Fruit fly (Drosophila melanogaster): Measurements from ENCODE around the gene CheB93b.

CheB93b gene

DNA sequence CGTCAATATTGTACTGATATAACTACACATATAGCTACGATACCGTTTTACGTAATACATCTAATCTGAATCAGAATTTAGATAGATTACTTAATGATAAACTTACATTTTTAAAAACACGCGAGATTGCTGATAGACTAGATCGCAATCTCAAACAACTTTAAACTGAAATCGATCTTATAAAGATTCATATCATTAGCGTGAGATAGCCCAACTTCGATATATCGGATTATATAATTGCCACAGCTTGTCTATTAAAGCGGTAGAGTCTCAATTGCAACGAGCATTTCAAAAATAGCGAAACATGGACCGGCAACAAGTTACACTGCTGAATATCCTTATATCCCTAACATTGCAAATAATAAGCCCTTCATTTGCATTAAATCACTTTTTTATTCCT lies at the start of gene CheB93b:
Gene CheB93b (plus strand): TSS at position 301 of the 400 bp plus-strand sequence.
- TF ChIP-seq Smox (GFP tag; optimal IDR thresholded peaks at IDR 0.05) (no peak), dsx (GFP tag; optimal IDR thresholded peaks at IDR 0.05; ENCODE audit: poor library complexity, severe bottlenecking) (no peak), CG6792 (GFP tag; optimal IDR thresholded peaks at IDR 0.05) (no peak), net (GFP tag; optimal IDR thresholded peaks at IDR 0.05) (no peak), Hr4 (GFP tag; optimal IDR thresholded peaks at IDR 0.05) (no peak), Ets96B (tag; optimal IDR thresholded peaks at IDR 0.05) (no peak), CG6854 (GFP tag; optimal IDR thresholded peaks at IDR 0.05) (no peak), Met (GFP tag; optimal IDR thresholded peaks at IDR 0.05) (no peak), spab (GFP tag; optimal IDR thresholded peaks at IDR 0.05) (no peak), CG6276 (GFP tag; optimal IDR thresholded peaks at IDR 0.05) (no peak), esn (GFP tag; optimal IDR thresholded peaks at IDR 0.05) (no peak), topi (GFP tag; optimal IDR thresholded peaks at IDR 0.05) (no peak), vri (GFP tag; optimal IDR thresholded peaks at IDR 0.05) (no peak), CG9139 (GFP tag; optimal IDR thresholded peaks at IDR 0.05) (no peak), Hr38 (GFP tag; optimal IDR thresholded peaks at IDR 0.05) (no peak), Blimp-1 (GFP tag; optimal IDR thresholded peaks at IDR 0.05) (no peak), fkh (GFP tag; optimal IDR thresholded peaks at IDR 0.05) (no peak), CG10631 (GFP tag; optimal IDR thresholded peaks at IDR 0.05) (no peak), CG11762 (GFP tag; optimal IDR thresholded peaks at IDR 0.05; ENCODE audit: insufficient read depth) (no peak), CG10669 (GFP tag; optimal IDR thresholded peaks at IDR 0.05) (no peak)

DNA sequence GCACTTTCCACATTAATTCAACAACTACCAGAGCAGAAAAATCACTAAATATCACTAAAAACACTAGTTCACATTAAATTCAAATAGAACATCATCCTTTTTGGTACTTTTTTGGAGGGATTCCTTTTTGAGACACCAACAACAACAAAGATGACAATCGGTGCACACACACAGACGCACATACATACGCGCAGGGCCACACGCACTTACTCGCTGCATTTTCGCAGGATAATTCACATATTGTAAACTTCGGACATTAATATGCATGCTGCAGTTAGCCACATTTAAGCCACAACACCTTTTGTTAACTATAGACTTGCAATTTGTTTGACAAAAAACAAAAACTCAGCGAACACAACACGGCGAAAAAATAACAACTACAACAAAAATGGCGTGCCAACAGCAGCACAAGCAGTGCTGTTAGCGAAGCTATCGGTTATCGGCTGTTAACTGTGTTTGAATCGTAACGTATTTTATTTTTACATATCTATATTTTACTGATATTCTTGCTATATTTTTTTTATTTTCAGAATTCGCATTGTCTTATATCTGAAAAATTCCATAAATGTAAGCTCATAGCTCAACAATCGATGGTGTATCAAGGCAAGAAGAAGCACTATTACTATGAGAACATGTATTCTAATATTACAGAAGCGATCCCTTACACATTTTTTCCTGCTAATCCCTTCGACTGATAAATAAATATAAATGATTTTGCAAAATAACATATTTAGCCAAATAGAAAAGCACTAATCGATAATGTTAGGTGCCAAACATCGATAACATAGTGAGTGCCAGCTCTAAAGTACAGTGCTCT lies 49.3 kb upstream of the CheB93b start:
- no peak for TF ChIP-seq CG7368 (GFP tag; optimal IDR thresholded peaks at IDR 0.05)
- peak; percentile 14 for TF ChIP-seq esn (GFP tag; optimal IDR thresholded peaks at IDR 0.05)

- no peak for TF ChIP-seq CG9139 (GFP tag; optimal IDR thresholded peaks at IDR 0.05)
- no peak for TF ChIP-seq CG11762 (GFP tag; optimal IDR thresholded peaks at IDR 0.05; ENCODE audit: insufficient read depth)
- TF ChIP-seq Eip75B (GFP tag; optimal IDR thresholded peaks at IDR 0.05), result no peak
- no peak for TF ChIP-seq salr (GFP tag; optimal IDR thresholded peaks at IDR 0.05)
- TF ChIP-seq Sox15 (GFP tag; optimal IDR thresholded peaks at IDR 0.05), result no peak
- TF ChIP-seq Sox14 (GFP tag; optimal IDR thresholded peaks at IDR 0.05), result no peak
- TF ChIP-seq fd59A (GFP tag; optimal IDR thresholded peaks at IDR 0.05), result no peak
- TF ChIP-seq Ets21C (GFP tag; optimal IDR thresholded peaks at IDR 0.05), result no peak
- no peak for TF ChIP-seq ss (GFP tag; optimal IDR thresholded peaks at IDR 0.05)
- TF ChIP-seq eg (GFP tag; IDR thresholded peaks at IDR 0.05), result no peak
- TF ChIP-seq CG32006 (GFP tag; optimal IDR thresholded peaks at IDR 0.05), result no peak
- no peak for TF ChIP-seq CG6163 (GFP tag; IDR thresholded peaks at IDR 0.05)
- TF ChIP-seq vri (GFP tag; optimal IDR thresholded peaks at IDR 0.05), result no peak
- TF ChIP-seq Gug (GFP tag; IDR thresholded peaks at IDR 0.05), result no peak
- TF ChIP-seq CG7368 (GFP tag; optimal IDR thresholded peaks at IDR 0.05), result no peak
Observed at dm6 chr3R:21360192-21360535, 48.8 kb upstream of the CheB93b start.

DNA sequence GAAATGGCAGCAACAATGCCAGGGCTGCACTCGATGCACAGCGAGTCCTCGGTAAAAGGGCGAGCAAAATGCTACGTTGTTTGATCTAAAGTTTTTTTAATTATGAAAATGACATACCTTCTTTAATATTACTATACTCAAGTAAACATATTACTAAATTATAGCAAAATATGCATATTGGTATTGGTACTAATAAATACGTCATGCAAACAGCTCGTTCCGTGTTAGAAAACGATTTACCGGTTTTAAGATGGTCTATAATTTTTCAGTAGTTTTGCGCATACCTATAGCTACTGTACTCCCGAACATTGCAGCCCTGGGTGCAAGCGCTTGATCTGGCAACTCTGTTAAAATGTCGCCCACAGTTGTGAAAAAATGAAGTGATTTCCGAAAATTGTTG lies 43.7 kb upstream of the CheB93b start:
- TF ChIP-seq esn (GFP tag; optimal IDR thresholded peaks at IDR 0.05) (peak; percentile 98), ss (GFP tag; optimal IDR thresholded peaks at IDR 0.05) (peak in 1 of 2 experiments; percentile 95), fd85E (GFP tag; optimal IDR thresholded peaks at IDR 0.05) (peak; percentile 85), Gug (GFP tag; IDR thresholded peaks at IDR 0.05) (peak; percentile 94), achi (GFP tag; optimal IDR thresholded peaks at IDR 0.05) (peak; percentile 97), CG10631 (GFP tag; optimal IDR thresholded peaks at IDR 0.05) (peak; percentile 98), CG34406 (GFP tag; optimal IDR thresholded peaks at IDR 0.05) (peak; percentile 94), CG8632 (GFP tag; optimal IDR thresholded peaks at IDR 0.05) (peak; percentile 93), pdm3 (GFP tag; optimal IDR thresholded peaks at IDR 0.05) (peak; percentile 98), Eip93F (GFP tag; optimal IDR thresholded peaks at IDR 0.05) (peak; percentile 89), CG9139 (GFP tag; optimal IDR thresholded peaks at IDR 0.05) (peak; percentile 87), CG15336 (GFP tag; IDR thresholded peaks at IDR 0.05) (peak; percentile 92), lz (GFP tag; optimal IDR thresholded peaks at IDR 0.05) (peak; percentile 98), dsx (GFP tag; optimal IDR thresholded peaks at IDR 0.05; ENCODE audit: poor library complexity, severe bottlenecking) (peak; percentile 89), Lpt (GFP tag; optimal IDR thresholded peaks at IDR 0.05) (peak; percentile 93), Ets96B (tag; optimal IDR thresholded peaks at IDR 0.05) (peak; percentile 93), Met (GFP tag; optimal IDR thresholded peaks at IDR 0.05) (peak; percentile 97), Sox14 (GFP tag; optimal IDR thresholded peaks at IDR 0.05) (peak; percentile 98), CG11294 (GFP tag; IDR thresholded peaks at IDR 0.05) (peak; percentile 93; the same call in 1 of the 2 replicates), CG3032 (tag; optimal IDR thresholded peaks at IDR 0.05) (peak; percentile 97), CG6792 (GFP tag; optimal IDR thresholded peaks at IDR 0.05) (peak; percentile 95), CG31627 (GFP tag; optimal IDR thresholded peaks at IDR 0.05) (peak; percentile 98)

Measured in whole organism, prepupa.